Fruit fly (Drosophila melanogaster): ENCODE results near the gene CG16820.
A peak's percentile ranks its signal among the peaks of the same experiment; 100 is the strongest.

CG16820 gene

dm6 chr2L:13205256-13205655 lies 40.8 kb upstream of the CG16820 start (continued):
- TF ChIP-seq Six4 (GFP tag; optimal IDR thresholded peaks at IDR 0.05) = no peak
- no peak for TF ChIP-seq danr (GFP tag; IDR thresholded peaks at IDR 0.05)
- no peak for TF ChIP-seq hkb (optimal IDR thresholded peaks at IDR 0.05)
- peak; percentile 79 for TF ChIP-seq hkb (GFP tag; IDR thresholded peaks at IDR 0.05)
- no peak for TF ChIP-seq CG8478 (optimal IDR thresholded peaks at IDR 0.05)
- no peak for TF ChIP-seq CG14667 (GFP tag; IDR thresholded peaks at IDR 0.05)
- TF ChIP-seq CG6654 (GFP tag; optimal IDR thresholded peaks at IDR 0.05) = no peak
- no peak for TF ChIP-seq Meics (GFP tag; optimal IDR thresholded peaks at IDR 0.05)
- TF ChIP-seq dysf (GFP tag; IDR thresholded peaks at IDR 0.05) = peak; percentile 29; the same call in 1 of the 3 replicates
- no peak for TF ChIP-seq Tbp (GFP tag; optimal IDR thresholded peaks at IDR 0.05)
- no peak for TF ChIP-seq Ada2b (GFP tag; IDR thresholded peaks at IDR 0.05)
- TF ChIP-seq CG10543 (GFP tag; optimal IDR thresholded peaks at IDR 0.05) = peak; percentile 91
- TF ChIP-seq chn (GFP tag; optimal IDR thresholded peaks at IDR 0.05) = no peak
- no peak for TF ChIP-seq en (GFP tag; optimal IDR thresholded peaks at IDR 0.05)
- no peak for TF ChIP-seq CG8388 (GFP tag; optimal IDR thresholded peaks at IDR 0.05)
- TF ChIP-seq fd96Cb (tag; optimal IDR thresholded peaks at IDR 0.05) = no peak
- TF ChIP-seq Spps (tag; optimal IDR thresholded peaks at IDR 0.05) = no peak
- TF ChIP-seq CG8924 (tag; optimal IDR thresholded peaks at IDR 0.05) = peak; percentile 23
- TF ChIP-seq CG2875 (GFP tag; optimal IDR thresholded peaks at IDR 0.05) = peak; percentile 10
- TF ChIP-seq Dp (GFP tag; optimal IDR thresholded peaks at IDR 0.05) = no peak
- TF ChIP-seq Hmr (GFP tag; optimal IDR thresholded peaks at IDR 0.05) = peak; percentile 55
- TF ChIP-seq bigmax (GFP tag; optimal IDR thresholded peaks at IDR 0.05) = no peak
- TF ChIP-seq grau (tag; optimal IDR thresholded peaks at IDR 0.05) = no peak
- no peak for TF ChIP-seq E2f1 (GFP tag; IDR thresholded peaks at IDR 0.05)
- peak; percentile 43; the same call in 1 of the 2 replicates for TF ChIP-seq CG32532 (GFP tag; IDR thresholded peaks at IDR 0.05)
- TF ChIP-seq kay (GFP tag; optimal IDR thresholded peaks at IDR 0.05) = no peak
- peak; percentile 5 for TF ChIP-seq shn (GFP tag; optimal IDR thresholded peaks at IDR 0.05)
- TF ChIP-seq Hsf (GFP tag; optimal IDR thresholded peaks at IDR 0.05) = no peak
- no peak for TF ChIP-seq CG3995 (GFP tag; optimal IDR thresholded peaks at IDR 0.05)
- no peak for TF ChIP-seq nerfin-2 (GFP tag; IDR thresholded peaks at IDR 0.05; ENCODE audit: partially characterized antibody)
- no peak for TF ChIP-seq insv (GFP tag; optimal IDR thresholded peaks at IDR 0.05)
- no peak for TF ChIP-seq CG11504 (tag; optimal IDR thresholded peaks at IDR 0.05)
- no peak for TF ChIP-seq HLH4C (GFP tag; IDR thresholded peaks at IDR 0.05; ENCODE audit: partially characterized antibody)
- TF ChIP-seq tgo (GFP tag; IDR thresholded peaks at IDR 0.05) = no peak
- TF ChIP-seq B-H2 (GFP tag; optimal IDR thresholded peaks at IDR 0.05) = peak; percentile 43
- TF ChIP-seq NC2α (GFP tag; optimal IDR thresholded peaks at IDR 0.05) = peak; percentile 17
- peak; percentile 3 for TF ChIP-seq CG10147 (GFP tag; optimal IDR thresholded peaks at IDR 0.05)
- TF ChIP-seq CG17385 (GFP tag; optimal IDR thresholded peaks at IDR 0.05) = peak; percentile 30
- TF ChIP-seq CG8089 (GFP tag; optimal IDR thresholded peaks at IDR 0.05) = peak; percentile 24
- 0 out of 2 replicates have a peak, but pooled peaks have one; percentile 24 for TF ChIP-seq CG4730 (GFP tag; IDR thresholded peaks at IDR 0.05)
- TF ChIP-seq wor (GFP tag; IDR thresholded peaks at IDR 0.05) = no peak
- no peak for TF ChIP-seq z (GFP tag; IDR thresholded peaks at IDR 0.05)
- TF ChIP-seq pfk (GFP tag; optimal IDR thresholded peaks at IDR 0.05) = peak; percentile 56
- TF ChIP-seq CG3838 (GFP tag; optimal IDR thresholded peaks at IDR 0.05) = no peak
- TF ChIP-seq Lhr (GFP tag; optimal IDR thresholded peaks at IDR 0.05) = no peak
- peak; percentile 84 for TF ChIP-seq sd (tag; optimal IDR thresholded peaks at IDR 0.05)
- no peak for TF ChIP-seq oc (tag; optimal IDR thresholded peaks at IDR 0.05)
- TF ChIP-seq CG14014 (GFP tag; IDR thresholded peaks at IDR 0.05) = 0 out of 2 replicates have a peak, but pooled peaks have one; percentile 9
- peak; percentile 85 for TF ChIP-seq Hey (tag; optimal IDR thresholded peaks at IDR 0.05)
- no peak for TF ChIP-seq Gug (GFP tag; IDR thresholded peaks at IDR 0.05)
- no peak for TF ChIP-seq CG1024 (GFP tag; IDR thresholded peaks at IDR 0.05)
- TF ChIP-seq CG31388 (GFP tag; optimal IDR thresholded peaks at IDR 0.05) = no peak
- no peak for TF ChIP-seq CG14050 (GFP tag; IDR thresholded peaks at IDR 0.05)

Data from whole organism, embryonic.